Worm (Caenorhabditis elegans): Measurements from ENCODE around the gene T22H9.1.

Gene T22H9.1

DNA sequence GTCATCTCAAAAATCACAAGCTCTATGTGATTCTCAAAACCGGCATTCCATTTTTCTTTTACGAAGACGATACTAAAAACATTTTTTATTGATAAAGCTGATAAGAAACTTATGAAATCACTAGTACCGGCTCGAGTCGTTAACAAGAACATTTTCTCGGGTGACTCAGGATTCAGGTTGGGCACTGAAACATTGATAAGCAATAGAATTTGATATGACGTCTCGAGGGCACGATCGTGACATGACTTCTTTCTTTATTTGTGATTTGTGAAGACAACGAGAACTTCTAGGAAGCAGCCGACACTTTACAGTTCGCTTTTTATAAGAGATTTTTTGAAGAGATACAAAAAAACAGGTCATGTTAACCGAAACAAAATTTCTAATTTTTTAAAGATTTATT lies 25.9 kb upstream of the T22H9.1 start:
- TF ChIP-seq nhr-111 (GFP tag; optimal IDR thresholded peaks at IDR 0.05) (no peak), spr-1 (tag; optimal IDR thresholded peaks at IDR 0.05) (no peak), mdl-1 (tag; optimal IDR thresholded peaks at IDR 0.05) (peak in 1 of 2 experiments; percentile 28), daf-16 (GFP tag; optimal IDR thresholded peaks at IDR 0.05) (peak in 1 of 2 experiments; percentile 45), daf-16 (tag; optimal IDR thresholded peaks at IDR 0.05) (peak; percentile 88), zfp-2 (tag; optimal IDR thresholded peaks at IDR 0.05) (no peak), egl-43 (GFP tag; IDR thresholded peaks at IDR 0.05) (no peak), nhr-28 (tag; optimal IDR thresholded peaks at IDR 0.05) (peak; percentile 94), hif-1 (tag; optimal IDR thresholded peaks at IDR 0.05) (no peak), mxl-3 (GFP tag; optimal IDR thresholded peaks at IDR 0.05) (peak; percentile 5), pqm-1 (tag; optimal IDR thresholded peaks at IDR 0.05) (peak; percentile 99), nhr-77 (tag; optimal IDR thresholded peaks at IDR 0.05) (peak; percentile 90), tra-1 (GFP tag; IDR thresholded peaks at IDR 0.05) (peak; percentile 74; the same call in 1 of the 2 replicates), spr-3 (GFP tag; optimal IDR thresholded peaks at IDR 0.05) (no peak), ZK546.5 (tag; optimal IDR thresholded peaks at IDR 0.05) (no peak), nhr-10 (tag; optimal IDR thresholded peaks at IDR 0.05) (peak; percentile 25), nhr-76 (tag; optimal IDR thresholded peaks at IDR 0.05) (no peak), daf-8 (GFP tag; IDR thresholded peaks at IDR 0.05) (no peak), gei-8 (GFP tag; optimal IDR thresholded peaks at IDR 0.05) (no peak), dve-1 (tag; optimal IDR thresholded peaks at IDR 0.05; ENCODE audit: insufficient read depth) (peak; percentile 89), unc-62 (GFP tag; optimal IDR thresholded peaks at IDR 0.05 in 1 of 2) (peak in 1 of 2 experiments; percentile 82), unc-62 (tag; optimal IDR thresholded peaks at IDR 0.05) (no peak), dmd-8 (GFP tag; IDR thresholded peaks at IDR 0.05) (no peak), Y5F2A.4 (GFP tag; optimal IDR thresholded peaks at IDR 0.05) (no peak), lin-15B (tag; optimal IDR thresholded peaks at IDR 0.05) (no peak), dmd-6 (GFP tag; IDR thresholded peaks at IDR 0.05) (peak; percentile 96), nhr-6 (tag; optimal IDR thresholded peaks at IDR 0.05) (peak; percentile 39), hlh-30 (tag; optimal IDR thresholded peaks at IDR 0.05; ENCODE audit: insufficient read depth) (peak; percentile 67), ceh-44 (GFP tag; IDR thresholded peaks at IDR 0.05) (no peak), lin-1 (GFP tag; IDR thresholded peaks at IDR 0.05) (0 out of 2 replicates have a peak, but pooled peaks have one; percentile 36), skn-1 (tag; optimal IDR thresholded peaks at IDR 0.05) (no peak), mes-2 (tag; optimal IDR thresholded peaks at IDR 0.05; ENCODE audit: poor library complexity, severe bottlenecking) (peak; percentile 30), hlh-11 (tag; optimal IDR thresholded peaks at IDR 0.05) (peak; percentile 85), Y105C5A.15 (GFP tag; IDR thresholded peaks at IDR 0.05) (no peak), php-3 (GFP tag; IDR thresholded peaks at IDR 0.05) (peak; percentile 85), zip-11 (GFP tag; IDR thresholded peaks at IDR 0.05) (no peak), madf-5 (GFP tag; IDR thresholded peaks at IDR 0.05) (no peak), nhr-102 (tag; optimal IDR thresholded peaks at IDR 0.05) (peak; percentile 96), nhr-48 (tag; optimal IDR thresholded peaks at IDR 0.05) (peak; percentile 71), ZK337.2 (GFP tag; IDR thresholded peaks at IDR 0.05) (no peak)

DNA sequence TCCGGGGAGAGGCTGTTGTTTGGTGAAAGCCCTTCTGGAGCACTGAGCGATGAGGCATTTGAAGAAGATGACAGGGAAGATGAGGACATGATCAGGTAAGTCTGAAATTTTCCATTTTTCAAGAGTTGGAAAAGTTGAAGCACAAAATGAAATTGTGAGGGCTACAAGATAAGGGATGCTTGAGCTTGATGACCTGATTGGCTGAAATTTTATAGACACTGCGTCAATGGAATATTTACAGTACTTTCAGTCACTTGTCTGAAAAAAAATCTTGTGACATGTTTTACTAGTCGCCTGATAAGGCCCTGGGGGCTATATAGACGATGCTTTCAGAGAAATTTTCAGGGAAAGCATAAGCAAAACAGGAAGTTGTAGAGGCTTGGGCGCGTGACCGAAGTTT lies 23.2 kb upstream of the T22H9.1 start, which contains the start of gene dmd-8:
dmd-8 (minus strand) TSS at position 101 of the 400 bp plus-strand sequence.
- TF ChIP-seq lin-29 (GFP tag; IDR thresholded peaks at IDR 0.05) (no peak), daf-12 (tag; optimal IDR thresholded peaks at IDR 0.05) (no peak), ceh-32 (tag; optimal IDR thresholded peaks at IDR 0.05; ENCODE audit: poor library complexity) (no peak), R02D3.7 (tag; optimal IDR thresholded peaks at IDR 0.05) (no peak), fos-1 (tag; optimal IDR thresholded peaks at IDR 0.05) (no peak), nhr-76 (tag; optimal IDR thresholded peaks at IDR 0.05) (no peak), T26A8.4 (GFP tag; IDR thresholded peaks at IDR 0.05) (no peak), aha-1 (tag) (no peak), ZK337.2 (GFP tag; IDR thresholded peaks at IDR 0.05) (no peak), php-3 (GFP tag; IDR thresholded peaks at IDR 0.05) (no peak), spr-3 (GFP tag; optimal IDR thresholded peaks at IDR 0.05) (no peak)

All from whole organism, L4 larva.